Fruit fly (Drosophila melanogaster) Kc167 (cell line): ENCODE measurements around the gene mid.

Experiments
- Myc ChIP-seq: fragments of >200 bp; optimal IDR thresholded peaks from 2 replicates; lab custom pipeline; 2017; ENCODE audit warnings: missing external identifiers
- Sin3A ChIP-seq: fragments of >200 bp; optimal IDR thresholded peaks from 2 replicates; lab custom pipeline; 2018; ENCODE audit warnings: missing external identifiers
- h ChIP-seq: fragments of >200 bp; optimal IDR thresholded peaks from 3 replicates; lab custom pipeline; 2018; ENCODE audit warnings: missing external identifiers
- insv ChIP-seq: fragments of >200 bp; optimal IDR thresholded peaks from 3 replicates; lab custom pipeline; 2018; ENCODE audit warnings: missing external identifiers
- psq ChIP-seq: fragments of >200 bp; optimal IDR thresholded peaks from 2 replicates; lab custom pipeline; 2017; ENCODE audit warnings: missing external identifiers
- ttk ChIP-seq: sonication (Bioruptor generic); optimal IDR thresholded peaks from 2 replicates; lab custom pipeline; 2017; ENCODE audit warnings: missing external identifiers

The mid gene

dm6 chr2L:5463029-5463428 is 1.6 kb downstream of the mid start:
- TF ChIP-seq Myc (lab: Kevin White, UChicago): no peak
- no peak for TF ChIP-seq ttk (lab: Kevin White, UChicago)
- no peak for TF ChIP-seq h (lab: Kevin White, UChicago)
- no peak for TF ChIP-seq insv (lab: Kevin White, UChicago)
- no peak for TF ChIP-seq psq (lab: Kevin White, UChicago)
- no peak for TF ChIP-seq Sin3A (lab: Kevin White, UChicago)

DNA sequence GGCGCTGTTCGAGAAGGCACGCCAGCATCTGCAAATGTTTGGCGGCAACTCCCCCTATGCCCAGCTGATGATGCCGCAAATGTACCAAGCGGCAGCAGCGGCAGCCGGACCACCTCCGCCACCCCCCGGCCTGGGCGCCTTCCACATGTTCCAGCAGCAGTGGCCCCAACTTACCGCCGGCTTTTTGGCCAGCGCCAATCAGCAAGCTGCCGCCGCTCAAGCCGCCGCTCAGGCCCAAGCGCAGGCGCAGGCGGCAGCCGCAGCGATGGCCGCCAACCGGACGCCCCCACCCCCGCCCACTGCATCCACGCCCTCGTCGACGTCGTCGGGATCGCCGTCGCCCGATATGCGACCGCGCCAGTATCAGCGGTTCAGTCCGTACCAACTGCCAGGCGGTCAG is 4.8 kb downstream of the mid start:
- TF ChIP-seq h (lab: Kevin White, UChicago) (no peak), ttk (lab: Kevin White, UChicago) (no peak), psq (lab: Kevin White, UChicago) (no peak), Sin3A (lab: Kevin White, UChicago) (no peak), Myc (lab: Kevin White, UChicago) (no peak), insv (lab: Kevin White, UChicago) (no peak)

DNA sequence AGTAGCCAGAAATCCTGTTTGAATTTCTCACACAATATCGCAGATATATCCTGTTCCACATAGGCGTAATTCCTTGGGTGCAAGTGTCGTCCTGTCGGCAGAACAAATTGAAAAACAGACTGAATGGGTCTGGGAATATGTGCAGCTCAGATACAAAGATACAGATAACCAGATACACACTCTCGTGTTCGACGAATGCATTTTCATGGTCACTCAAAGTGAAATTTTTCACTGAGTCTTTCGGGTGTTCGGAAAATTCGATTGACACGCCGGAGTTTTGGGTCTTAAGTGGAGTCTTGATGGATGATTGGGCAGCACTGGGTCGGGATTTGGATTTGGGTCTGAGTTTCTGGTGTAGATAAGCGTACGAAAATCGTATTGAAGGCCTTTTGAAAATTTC is 6.4 kb downstream of the mid start:
- TF ChIP-seq h (lab: Kevin White, UChicago) (no peak), Myc (lab: Kevin White, UChicago) (no peak), ttk (lab: Kevin White, UChicago) (no peak), insv (lab: Kevin White, UChicago) (no peak), psq (lab: Kevin White, UChicago) (no peak), Sin3A (lab: Kevin White, UChicago) (no peak)

dm6 chr2L:5469396-5469795 is 8.0 kb downstream of the mid start:
- TF ChIP-seq Myc (lab: Kevin White, UChicago): no peak
- no peak for TF ChIP-seq h (lab: Kevin White, UChicago)
- no peak for TF ChIP-seq psq (lab: Kevin White, UChicago)
- no peak for TF ChIP-seq insv (lab: Kevin White, UChicago)
- TF ChIP-seq ttk (lab: Kevin White, UChicago): no peak
- no peak for TF ChIP-seq Sin3A (lab: Kevin White, UChicago)

DNA sequence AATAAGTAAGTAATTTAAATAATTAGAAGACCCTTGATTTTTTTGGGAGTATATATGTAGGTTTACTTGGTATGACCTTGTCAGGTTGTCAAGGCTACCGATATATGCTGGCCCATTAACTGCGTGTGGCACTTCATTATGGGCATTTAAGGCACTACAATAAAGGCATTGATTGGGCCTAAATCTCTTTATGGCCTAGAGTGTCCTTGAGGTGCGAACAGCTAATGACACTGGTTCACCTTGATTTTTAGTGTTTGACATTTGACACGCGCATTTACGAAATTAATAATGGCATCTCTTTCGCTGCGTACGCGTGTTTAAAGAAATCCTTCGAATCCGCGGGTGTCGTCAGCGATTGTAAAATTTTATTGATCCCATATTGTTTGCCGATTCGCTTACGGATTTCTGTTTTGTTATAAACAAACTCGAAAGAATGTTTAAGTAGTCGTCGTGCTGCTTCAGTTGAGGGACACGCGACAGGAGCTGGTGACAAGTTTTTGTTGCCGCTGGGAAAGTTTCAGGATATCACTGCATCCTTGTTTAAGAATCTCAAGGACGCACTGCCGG is 12.5 kb downstream of the mid start:
- TF ChIP-seq ttk (lab: Kevin White, UChicago) (no peak), h (lab: Kevin White, UChicago) (no peak), insv (lab: Kevin White, UChicago) (no peak), Myc (lab: Kevin White, UChicago) (no peak), psq (lab: Kevin White, UChicago) (no peak), Sin3A (lab: Kevin White, UChicago) (no peak)

- TF ChIP-seq Myc (lab: Kevin White, UChicago) (no peak), psq (lab: Kevin White, UChicago) (no peak), insv (lab: Kevin White, UChicago) (no peak), ttk (lab: Kevin White, UChicago) (no peak), Sin3A (lab: Kevin White, UChicago) (no peak), h (lab: Kevin White, UChicago) (no peak)
Measured at dm6 chr2L:5476699-5477098, 15.3 kb downstream of the mid start.

dm6 chr2L:5478273-5478672 is 16.8 kb downstream of the mid start:
- TF ChIP-seq ttk (lab: Kevin White, UChicago) (no peak), h (lab: Kevin White, UChicago) (no peak), Sin3A (lab: Kevin White, UChicago) (no peak), psq (lab: Kevin White, UChicago) (no peak), Myc (lab: Kevin White, UChicago) (no peak), insv (lab: Kevin White, UChicago) (no peak)

- TF ChIP-seq psq (lab: Kevin White, UChicago): no peak
- no peak for TF ChIP-seq insv (lab: Kevin White, UChicago)
- no peak for TF ChIP-seq ttk (lab: Kevin White, UChicago)
- TF ChIP-seq h (lab: Kevin White, UChicago): no peak
- no peak for TF ChIP-seq Sin3A (lab: Kevin White, UChicago)
- TF ChIP-seq Myc (lab: Kevin White, UChicago): no peak
Measured at dm6 chr2L:5479128-5479527, 17.7 kb downstream of the mid start.

DNA sequence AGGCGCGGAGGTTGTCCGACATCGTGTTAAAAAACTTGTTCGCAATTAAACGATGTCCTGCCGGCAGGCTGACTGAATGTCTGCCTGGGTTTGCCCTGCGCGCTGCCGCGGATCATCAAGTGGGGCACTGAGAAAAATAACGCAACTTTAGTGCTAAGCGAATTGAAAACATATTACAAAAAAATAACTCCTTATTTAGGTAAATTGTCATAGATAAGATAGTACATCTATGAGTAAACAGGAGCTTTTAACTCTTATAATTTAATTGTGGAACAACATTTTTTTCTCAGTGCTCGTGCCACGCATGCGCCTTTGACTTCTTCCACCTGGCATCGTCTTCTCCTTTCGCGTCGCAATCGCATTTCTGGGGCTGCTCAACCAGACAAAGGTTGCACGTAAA is 18.5 kb downstream of the mid start:
- TF ChIP-seq psq (lab: Kevin White, UChicago) (no peak), Sin3A (lab: Kevin White, UChicago) (no peak), insv (lab: Kevin White, UChicago) (no peak), Myc (lab: Kevin White, UChicago) (no peak), ttk (lab: Kevin White, UChicago) (no peak), h (lab: Kevin White, UChicago) (no peak)

DNA sequence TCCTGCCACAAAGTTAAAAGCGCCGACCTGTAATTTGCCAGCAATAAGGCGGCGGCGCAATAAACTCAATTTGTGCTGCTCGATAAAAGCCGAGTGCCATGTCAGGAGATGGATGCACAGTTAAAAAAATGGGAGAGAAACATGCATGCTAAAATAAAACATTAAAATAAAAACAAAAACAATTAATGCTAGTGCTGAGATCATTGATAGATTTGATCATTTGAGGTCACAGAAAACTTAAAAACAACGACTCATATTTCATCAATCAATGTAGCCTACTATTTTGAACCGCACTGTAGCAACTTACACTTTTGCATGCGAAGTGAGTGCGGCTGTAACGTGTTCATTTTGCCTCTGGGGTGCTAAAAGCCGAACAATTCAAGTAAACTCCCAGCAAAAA is 21.7 kb downstream of the mid start:
- TF ChIP-seq psq (lab: Kevin White, UChicago): no peak
- TF ChIP-seq Myc (lab: Kevin White, UChicago): no peak
- TF ChIP-seq h (lab: Kevin White, UChicago): no peak
- TF ChIP-seq insv (lab: Kevin White, UChicago): no peak
- TF ChIP-seq Sin3A (lab: Kevin White, UChicago): no peak
- TF ChIP-seq ttk (lab: Kevin White, UChicago): no peak

DNA sequence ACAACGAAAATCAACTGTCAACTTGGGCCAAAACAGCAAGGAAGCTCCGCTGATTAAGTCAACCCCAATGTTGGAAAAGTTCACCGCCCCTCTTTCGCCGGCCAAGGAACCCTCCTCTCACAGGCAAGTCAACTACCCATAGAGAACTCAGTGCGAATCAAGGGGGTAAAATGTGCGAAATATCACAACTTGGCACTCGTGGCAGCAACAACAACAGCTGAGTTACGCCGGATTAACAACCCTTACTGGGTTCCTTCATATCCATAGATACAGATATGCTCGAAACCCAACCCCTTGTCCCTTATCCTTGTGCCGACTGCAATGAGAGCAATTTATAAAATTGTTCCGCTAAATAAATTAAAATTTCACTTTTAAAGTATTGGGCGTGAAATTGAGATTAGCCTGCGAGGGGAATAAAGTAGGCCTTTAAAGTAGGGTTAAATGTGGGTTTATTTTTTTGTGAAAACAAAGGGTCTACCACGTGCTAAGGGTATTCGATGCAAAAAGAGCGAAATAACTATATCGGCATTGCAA is 27.7 kb downstream of the mid start:
- TF ChIP-seq h (lab: Kevin White, UChicago) (no peak), ttk (lab: Kevin White, UChicago) (no peak), Myc (lab: Kevin White, UChicago) (no peak), insv (lab: Kevin White, UChicago) (no peak), psq (lab: Kevin White, UChicago) (no peak), Sin3A (lab: Kevin White, UChicago) (no peak)
